Worm (Caenorhabditis elegans) whole organism, late embryonic: Measurements from ENCODE around the gene Y69H2.1.
A peak's percentile ranks its signal among the peaks of the same experiment; 100 is the strongest.

Experiments used
- C08G9.2 ChIP-seq: sonication (generic microtip); optimal IDR thresholded peaks from 2 replicates; lab custom pipeline; 2016; ENCODE audit warnings: mild to moderate bottlenecking, missing genetic modification characterization, moderate library complexity, missing compliant biosample characterization
- Y22D7AL.16 ChIP-seq: sonication (generic microtip); optimal IDR thresholded peaks from 2 replicates; lab custom pipeline; 2016; ENCODE audit warnings: missing genetic modification characterization, missing compliant biosample characterization
- ceh-14 ChIP-seq: sonication (generic microtip); optimal IDR thresholded peaks from 2 replicates; lab custom pipeline; 2016; ENCODE audit warnings: missing genotype, missing genetic modification characterization, missing compliant biosample characterization
- ceh-24 ChIP-seq: sonication (generic microtip); optimal IDR thresholded peaks from 2 replicates; lab custom pipeline; 2016; ENCODE audit warnings: mild to moderate bottlenecking, missing genetic modification characterization, missing compliant biosample characterization
- ceh-31 ChIP-seq: sonication (generic microtip); optimal IDR thresholded peaks from 2 replicates; lab custom pipeline; 2016; ENCODE audit warnings: missing genetic modification characterization, missing compliant biosample characterization
- ceh-48 ChIP-seq: sonication (generic microtip); optimal IDR thresholded peaks from 2 replicates; lab custom pipeline; 2016; ENCODE audit warnings: missing genetic modification characterization, inconsistent platforms, missing compliant biosample characterization
- ceh-6 ChIP-seq: fragments of 200-800 bp; sonication (Bioruptor generic); optimal IDR thresholded peaks from 2 replicates; lab custom pipeline; 2018; ENCODE audit warnings: mild to moderate bottlenecking, missing genetic modification characterization, missing compliant biosample characterization
- dmd-4 ChIP-seq: sonication (generic microtip); optimal IDR thresholded peaks from 2 replicates; lab custom pipeline; 2016; ENCODE audit warnings: borderline replicate concordance, missing genetic modification characterization, missing compliant biosample characterization
- dve-1 ChIP-seq: sonication (generic microtip); optimal IDR thresholded peaks from 2 replicates; lab custom pipeline; 2017; ENCODE audit warnings: antibody characterized with exemption, mild to moderate bottlenecking, missing genetic modification characterization, missing compliant biosample characterization
- elt-2 ChIP-seq: sonication (generic microtip); optimal IDR thresholded peaks from 2 replicates; lab custom pipeline; 2016; ENCODE audit warnings: missing genetic modification reagents, missing genetic modification characterization, missing compliant biosample characterization
- fkh-6 ChIP-seq: sonication (generic microtip); optimal IDR thresholded peaks from 2 replicates; lab custom pipeline; 2016; ENCODE audit warnings: missing genetic modification characterization, missing compliant biosample characterization
- hlh-30 ChIP-seq: sonication (generic microtip); optimal IDR thresholded peaks from 2 replicates; lab custom pipeline; 2017; ENCODE audit warnings: antibody characterized with exemption, missing genetic modification characterization, missing compliant biosample characterization; ENCODE audit not compliant: insufficient read depth
- hlh-8 ChIP-seq: sonication (generic microtip); optimal IDR thresholded peaks from 2 replicates; lab custom pipeline; 2016; ENCODE audit warnings: missing genotype, missing genetic modification characterization, missing compliant biosample characterization
- lim-6 ChIP-seq: sonication (generic microtip); optimal IDR thresholded peaks from 2 replicates; lab custom pipeline; 2016; ENCODE audit warnings: missing genetic modification characterization, missing compliant biosample characterization
- madf-2 ChIP-seq: sonication (generic microtip); optimal IDR thresholded peaks from 2 replicates; lab custom pipeline; 2017; ENCODE audit warnings: missing genetic modification characterization, missing compliant biosample characterization
- mec-3 ChIP-seq: sonication (generic microtip); optimal IDR thresholded peaks from 2 replicates; lab custom pipeline; 2016; ENCODE audit warnings: borderline replicate concordance, missing genetic modification characterization, missing compliant biosample characterization
- nhr-11 ChIP-seq: fragments of 150-350 bp; optimal IDR thresholded peaks from 2 replicates; lab custom pipeline; 2014; ENCODE audit warnings: missing biosample characterization, missing genetic modification characterization
- pat-9 ChIP-seq: fragments of 200-800 bp; sonication (Bioruptor generic); optimal IDR thresholded peaks from 2 replicates; lab custom pipeline; 2018; ENCODE audit warnings: mild to moderate bottlenecking, missing genetic modification characterization, moderate library complexity, missing compliant biosample characterization
- pax-1 ChIP-seq: fragments of 150-350 bp; optimal IDR thresholded peaks from 2 replicates; lab custom pipeline; 2014; ENCODE audit warnings: missing biosample characterization, missing genetic modification characterization
- pha-2 ChIP-seq: sonication (generic microtip); optimal IDR thresholded peaks from 2 replicates; lab custom pipeline; 2017; ENCODE audit warnings: mild to moderate bottlenecking, missing genetic modification characterization, missing compliant biosample characterization
- pqm-1 ChIP-seq: sonication (generic microtip); optimal IDR thresholded peaks from 2 replicates; lab custom pipeline; 2016; ENCODE audit warnings: missing genetic modification characterization, missing compliant biosample characterization
- ref-2 ChIP-seq: sonication (generic microtip); optimal IDR thresholded peaks from 2 replicates; lab custom pipeline; 2016; ENCODE audit warnings: missing genetic modification characterization, missing compliant biosample characterization
- rnt-1 ChIP-seq: sonication (generic microtip); optimal IDR thresholded peaks from 2 replicates; lab custom pipeline; 2016; ENCODE audit warnings: missing genetic modification characterization, missing compliant biosample characterization
- sdc-2 ChIP-seq: sonication (generic microtip); optimal IDR thresholded peaks from 2 replicates; lab custom pipeline; 2016; ENCODE audit warnings: missing genotype, missing genetic modification characterization, missing compliant biosample characterization
- syd-9 ChIP-seq: sonication (generic microtip); optimal IDR thresholded peaks from 2 replicates; lab custom pipeline; 2016; ENCODE audit warnings: mild to moderate bottlenecking, missing genetic modification characterization, moderate library complexity, missing compliant biosample characterization
- tbx-2 ChIP-seq: sonication (generic microtip); optimal IDR thresholded peaks from 2 replicates; lab custom pipeline; 2016; ENCODE audit warnings: missing genetic modification characterization, missing compliant biosample characterization
- ttx-3 ChIP-seq: sonication (generic microtip); optimal IDR thresholded peaks from 2 replicates; lab custom pipeline; 2016; ENCODE audit warnings: missing genetic modification reagents, missing genetic modification characterization, missing compliant biosample characterization
- unc-3 ChIP-seq, 2 experiments: fragments of 200-800 bp in 1 of 2; sonication (Bioruptor generic) in 1 of 2; sonication (generic microtip) in 1 of 2; conservative IDR thresholded peaks in 1 of 2; optimal IDR thresholded peaks in 1 of 2; 2 replicates each; pipeline versions ENCODE4 v1.3.6 to Lab custom; 2016 to 2022; ENCODE audit warnings: missing compliant biosample characterization in 2 of 2, missing genetic modification characterization in 2 of 2, missing genetic modification reagents in 1 of 2
- unc-55 ChIP-seq: sonication (generic microtip); optimal IDR thresholded peaks from 2 replicates; lab custom pipeline; 2017; ENCODE audit warnings: missing biosample characterization, missing genetic modification reagents, missing genetic modification characterization
- unc-86 ChIP-seq: sonication (generic microtip); optimal IDR thresholded peaks from 2 replicates; lab custom pipeline; 2016; ENCODE audit warnings: missing genetic modification characterization, missing compliant biosample characterization
- ztf-16 ChIP-seq: sonication (generic microtip); optimal IDR thresholded peaks from 2 replicates; lab custom pipeline; 2017; ENCODE audit warnings: missing genetic modification characterization, missing compliant biosample characterization

Gene Y69H2.1

ce11 chrV:18597779-18598178 lies 24.6 kb downstream of the Y69H2.1 start:
- TF ChIP-seq fkh-6 (tag; lab: Kevin White, UChicago): no peak
- peak; percentile 16 for TF ChIP-seq dve-1
- TF ChIP-seq, all 69 proteins: peak for 1

- no peak for TF ChIP-seq unc-3 (GFP tag; conservative IDR thresholded peaks at IDR 0.05; lab: Robert Waterston, UW)
- TF ChIP-seq unc-3 (tag; optimal IDR thresholded peaks at IDR 0.05; lab: Kevin White, UChicago): no peak
- peak; percentile 79 for TF ChIP-seq pha-2
- TF ChIP-seq Y22D7AL.16 (tag; lab: Kevin White, UChicago): no peak
- TF ChIP-seq tbx-2 (tag; lab: Kevin White, UChicago): no peak
- TF ChIP-seq ceh-6 (GFP tag; lab: Kevin White, UChicago): no peak
- no peak for TF ChIP-seq pqm-1 (tag; lab: Kevin White, UChicago)
Observed at ce11 chrV:18596240-18596639, 26.1 kb downstream of the Y69H2.1 start.

ce11 chrV:18592448-18592847 lies 29.9 kb downstream of the Y69H2.1 start, which contains the start of gene grdn-1:
grdn-1 (plus strand) TSS chrV:18592748.
- TF ChIP-seq lim-6 (tag; lab: Kevin White, UChicago) (no peak), C08G9.2 (tag; lab: Kevin White, UChicago) (no peak), sdc-2 (tag; lab: Kevin White, UChicago) (no peak), syd-9 (tag; lab: Kevin White, UChicago) (no peak), mec-3 (tag; lab: Kevin White, UChicago) (no peak), hlh-8 (tag; lab: Kevin White, UChicago) (no peak), madf-2 (tag; lab: Kevin White, UChicago) (no peak), hlh-30 (tag; lab: Kevin White, UChicago) (no peak), ref-2 (tag; lab: Kevin White, UChicago) (no peak), pha-2 (no peak), nhr-11 (tag; lab: Kevin White, UChicago) (no peak), ztf-16 (tag; lab: Kevin White, UChicago) (no peak), dmd-4 (tag; lab: Kevin White, UChicago) (no peak), pax-1 (tag; lab: Kevin White, UChicago) (no peak)

DNA sequence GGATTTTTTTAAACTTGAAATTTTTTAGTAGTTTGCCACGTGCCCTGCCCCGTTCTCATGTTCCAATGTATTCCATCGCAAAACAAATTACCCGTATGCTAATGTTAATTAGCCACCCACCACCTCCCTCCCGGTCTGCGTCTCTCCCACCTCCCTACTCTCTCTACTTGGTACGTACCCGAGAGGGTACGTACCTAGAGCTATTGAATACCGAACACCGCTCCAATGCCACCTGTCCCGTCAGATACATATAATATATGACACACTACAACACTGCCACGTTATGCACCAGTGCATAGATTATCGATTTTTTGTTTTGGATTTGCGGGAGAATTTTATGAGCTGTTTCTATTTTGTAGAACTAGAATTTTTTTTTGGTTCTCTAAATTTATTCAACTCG lies 32.8 kb downstream of the Y69H2.1 start:
- TF ChIP-seq unc-55 (GFP tag; lab: Kevin White, UChicago): peak; percentile 76
- peak; percentile 19 for TF ChIP-seq hlh-30 (tag; lab: Kevin White, UChicago)
- peak; percentile 71 for TF ChIP-seq ceh-31 (tag; lab: Kevin White, UChicago)
- no peak for TF ChIP-seq elt-2 (tag; lab: Kevin White, UChicago)
- TF ChIP-seq tbx-2 (tag; lab: Kevin White, UChicago): peak; percentile 55
- TF ChIP-seq ceh-48 (tag; lab: Kevin White, UChicago): peak; percentile 61
- TF ChIP-seq nhr-11 (tag; lab: Kevin White, UChicago): no peak

- peak; percentile 3 for TF ChIP-seq dve-1
- TF ChIP-seq ceh-24: no peak
- TF ChIP-seq, all 69 proteins: peak for 1
Observed at ce11 chrV:18587936-18588335, 34.4 kb downstream of the Y69H2.1 start.

- TF ChIP-seq ttx-3 (no peak), unc-86 (tag; lab: Kevin White, UChicago) (no peak), ceh-24 (no peak), ceh-48 (tag; lab: Kevin White, UChicago) (no peak)
Observed at ce11 chrV:18586954-18587353, 35.4 kb downstream of the Y69H2.1 start.

DNA sequence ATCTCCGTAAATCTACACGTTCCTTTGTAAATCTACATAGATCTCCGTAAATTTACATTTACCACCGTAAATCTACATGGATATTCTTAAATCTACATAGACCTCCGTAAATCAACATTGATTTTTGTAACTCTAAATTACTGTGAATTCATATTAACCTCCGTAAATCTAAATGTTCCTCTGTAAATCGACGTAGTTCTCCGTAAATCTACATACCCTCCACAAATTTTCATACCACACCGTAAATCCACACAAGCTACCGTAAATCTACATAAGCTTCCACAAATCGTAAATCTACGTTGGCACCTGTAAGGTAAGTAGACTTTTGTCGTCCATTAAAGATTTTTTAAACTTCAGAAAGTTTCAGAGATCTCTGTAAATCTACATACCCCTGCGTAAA lies 37.3 kb downstream of the Y69H2.1 start:
- TF ChIP-seq Y22D7AL.16 (tag; lab: Kevin White, UChicago): no peak
- TF ChIP-seq dmd-4 (tag; lab: Kevin White, UChicago): no peak
- TF ChIP-seq ttx-3: no peak
- no peak for TF ChIP-seq rnt-1 (tag; lab: Kevin White, UChicago)
- TF ChIP-seq ceh-14: no peak
- no peak for TF ChIP-seq pat-9
- no peak for TF ChIP-seq ceh-31 (tag; lab: Kevin White, UChicago)
- TF ChIP-seq, all 69 proteins: peak for 0
